Fruit fly (Drosophila melanogaster): Measurements from ENCODE around the gene JTBR.

JTBR gene

dm6 chr3L:1798649-1799048 is 4.0 kb downstream of the JTBR start, which contains the start of gene Patj (continued):
- TF ChIP-seq ftz-f1 (GFP tag; optimal IDR thresholded peaks at IDR 0.05) (no peak), Scr (GFP tag; IDR thresholded peaks at IDR 0.05; ENCODE audit: partially characterized antibody) (peak; percentile 55), onecut (GFP tag; IDR thresholded peaks at IDR 0.05) (peak; percentile 17; the same call in 1 of the 2 replicates), Sox100B (GFP tag; optimal IDR thresholded peaks at IDR 0.05) (no peak), CG8290 (GFP tag; optimal IDR thresholded peaks at IDR 0.05) (no peak), CG8290 (tag; optimal IDR thresholded peaks at IDR 0.05) (no peak), jing (GFP tag; optimal IDR thresholded peaks at IDR 0.05) (no peak), CG9876 (GFP tag; optimal IDR thresholded peaks at IDR 0.05) (no peak), CG7556 (GFP tag; optimal IDR thresholded peaks at IDR 0.05) (no peak), zen (tag; optimal IDR thresholded peaks at IDR 0.05) (peak; percentile 98), Doc3 (GFP tag; IDR thresholded peaks at IDR 0.05; ENCODE audit: partially characterized antibody) (no peak), CG15269 (tag; optimal IDR thresholded peaks at IDR 0.05) (no peak), sens-2 (GFP tag; IDR thresholded peaks at IDR 0.05) (no peak), ap (GFP tag; IDR thresholded peaks at IDR 0.05) (no peak), amos (GFP tag; IDR thresholded peaks at IDR 0.05; ENCODE audit: partially characterized antibody) (peak; percentile 53; the same call in 1 of the 2 replicates), CG13296 (GFP tag; optimal IDR thresholded peaks at IDR 0.05) (no peak), CG11456 (GFP tag; IDR thresholded peaks at IDR 0.05) (no peak), Opbp (GFP tag; IDR thresholded peaks at IDR 0.05; ENCODE audit: partially characterized antibody) (no peak), run (tag; optimal IDR thresholded peaks at IDR 0.05) (no peak), CG31224 (GFP tag; IDR thresholded peaks at IDR 0.05) (no peak), CG3847 (GFP tag; IDR thresholded peaks at IDR 0.05) (peak; percentile 66), CG7271 (tag; optimal IDR thresholded peaks at IDR 0.05) (no peak), Six4 (GFP tag; optimal IDR thresholded peaks at IDR 0.05) (no peak), Dbx (GFP tag; IDR thresholded peaks at IDR 0.05) (no peak), CG17385 (GFP tag; optimal IDR thresholded peaks at IDR 0.05) (no peak), CG16779 (GFP tag; IDR thresholded peaks at IDR 0.05) (no peak), E2f2 (GFP tag; IDR thresholded peaks at IDR 0.05) (peak; percentile 75), lbe (GFP tag; optimal IDR thresholded peaks at IDR 0.05) (no peak), jumu (GFP tag; optimal IDR thresholded peaks at IDR 0.05) (no peak), CG9727 (GFP tag; optimal IDR thresholded peaks at IDR 0.05) (no peak), CG6854 (GFP tag; optimal IDR thresholded peaks at IDR 0.05) (no peak), CG34422 (GFP tag; IDR thresholded peaks at IDR 0.05) (no peak), caup (GFP tag; optimal IDR thresholded peaks at IDR 0.05; ENCODE audit: severe bottlenecking) (no peak), CG11723 (GFP tag; optimal IDR thresholded peaks at IDR 0.05) (no peak), fd3F (GFP tag; optimal IDR thresholded peaks at IDR 0.05) (no peak), klu (GFP tag; IDR thresholded peaks at IDR 0.05) (no peak), inv (GFP tag; IDR thresholded peaks at IDR 0.05; ENCODE audit: partially characterized antibody) (peak; percentile 35; the same call in 1 of the 2 replicates), CG6254 (GFP tag; optimal IDR thresholded peaks at IDR 0.05) (no peak), CrebB (tag; optimal IDR thresholded peaks at IDR 0.05) (no peak), CG10267 (tag; optimal IDR thresholded peaks at IDR 0.05) (peak; percentile 2), CG4328 (GFP tag; optimal IDR thresholded peaks at IDR 0.05) (no peak), Aef1 (GFP tag; IDR thresholded peaks at IDR 0.05) (no peak), az2 (GFP tag; optimal IDR thresholded peaks at IDR 0.05) (no peak), sna (GFP tag; IDR thresholded peaks at IDR 0.05; ENCODE audit: partially characterized antibody) (peak; percentile 50; the same call in 1 of the 2 replicates), Ravus (GFP tag; IDR thresholded peaks at IDR 0.05) (no peak), CG14014 (GFP tag; IDR thresholded peaks at IDR 0.05) (no peak), fu2 (GFP tag; optimal IDR thresholded peaks at IDR 0.05) (no peak), CG1024 (GFP tag; IDR thresholded peaks at IDR 0.05) (no peak), E2f1 (GFP tag; IDR thresholded peaks at IDR 0.05) (no peak), cwo (GFP tag; optimal IDR thresholded peaks at IDR 0.05) (no peak), Ets97D (GFP tag; optimal IDR thresholded peaks at IDR 0.05) (peak; percentile 24), HHEX (GFP tag; optimal IDR thresholded peaks at IDR 0.05) (no peak)
